Fruit fly (Drosophila melanogaster): ENCODE measurements around the gene CG43155.

CG43155 gene

DNA sequence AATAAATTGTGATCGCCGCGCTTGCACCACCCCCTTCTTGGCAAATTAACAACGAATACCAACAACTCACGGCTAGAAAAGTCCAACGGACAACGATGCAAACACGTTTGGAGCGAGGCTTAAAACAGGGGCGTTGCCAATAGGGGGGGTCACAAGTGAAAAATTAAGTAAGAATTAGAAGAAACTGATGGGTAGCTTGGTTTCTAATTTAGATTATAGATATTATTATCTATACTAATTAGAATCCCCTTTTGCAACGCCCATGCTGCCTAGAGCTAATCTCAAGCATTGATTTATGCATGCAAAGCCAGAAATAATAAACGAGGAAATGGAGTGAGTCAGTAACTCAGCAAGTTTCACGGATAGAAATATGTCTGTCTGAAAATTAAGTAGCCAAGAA is 58.8 kb downstream of the CG43155 start (continued):
- peak; percentile 66; the same call in 1 of the 2 replicates for TF ChIP-seq CG17612 (GFP tag; IDR thresholded peaks at IDR 0.05)
- TF ChIP-seq stwl (tag; optimal IDR thresholded peaks at IDR 0.05): no peak
- TF ChIP-seq nom (GFP tag; optimal IDR thresholded peaks at IDR 0.05): no peak
- no peak for TF ChIP-seq pan (optimal IDR thresholded peaks at IDR 0.05)
- TF ChIP-seq pan (GFP tag; optimal IDR thresholded peaks at IDR 0.05 in 1 of 2, IDR thresholded peaks at IDR 0.05 in 1 of 2): peak in 1 of 2 experiments; percentile 91
- peak; percentile 75 for TF ChIP-seq CG6689 (GFP tag; IDR thresholded peaks at IDR 0.05)
- TF ChIP-seq CG6254 (GFP tag; optimal IDR thresholded peaks at IDR 0.05): peak; percentile 44
- peak; percentile 40; the same call in 1 of the 2 replicates for TF ChIP-seq Ravus (GFP tag; IDR thresholded peaks at IDR 0.05)
- no peak for TF ChIP-seq NC2β (GFP tag; optimal IDR thresholded peaks at IDR 0.05)
- no peak for TF ChIP-seq sima (GFP tag; optimal IDR thresholded peaks at IDR 0.05)
- TF ChIP-seq CG1603 (tag; optimal IDR thresholded peaks at IDR 0.05): peak; percentile 48
- peak; percentile 78 for TF ChIP-seq dmrt99B (tag; optimal IDR thresholded peaks at IDR 0.05)
- TF ChIP-seq CG8290 (GFP tag; optimal IDR thresholded peaks at IDR 0.05): no peak
- peak in 1 of 2 experiments; percentile 43 for TF ChIP-seq CG8290 (tag; optimal IDR thresholded peaks at IDR 0.05)
- peak; percentile 69 for TF ChIP-seq CG12155 (GFP tag; optimal IDR thresholded peaks at IDR 0.05)
- no peak for TF ChIP-seq HmgD (GFP tag; optimal IDR thresholded peaks at IDR 0.05)
- TF ChIP-seq CkIIα-i1 (GFP tag; IDR thresholded peaks at IDR 0.05): no peak
- peak; percentile 61 for TF ChIP-seq Fer2 (tag; optimal IDR thresholded peaks at IDR 0.05)
- peak; percentile 65 for TF ChIP-seq Oli (tag; optimal IDR thresholded peaks at IDR 0.05)
- no peak for TF ChIP-seq CG16813 (GFP tag; IDR thresholded peaks at IDR 0.05; ENCODE audit: partially characterized antibody)
- TF ChIP-seq ara (GFP tag; IDR thresholded peaks at IDR 0.05): peak; percentile 80
- TF ChIP-seq Spps (tag; optimal IDR thresholded peaks at IDR 0.05): no peak
- TF ChIP-seq wor (GFP tag; IDR thresholded peaks at IDR 0.05): peak; percentile 41; the same call in 1 of the 2 replicates
- no peak for TF ChIP-seq MESR4 (GFP tag; optimal IDR thresholded peaks at IDR 0.05)
- TF ChIP-seq Nf-YB (GFP tag; optimal IDR thresholded peaks at IDR 0.05): peak; percentile 1
- peak; percentile 65 for TF ChIP-seq tin (GFP tag; optimal IDR thresholded peaks at IDR 0.05)
- TF ChIP-seq CG7271 (tag; optimal IDR thresholded peaks at IDR 0.05): no peak
- TF ChIP-seq CHES-1-like (GFP tag; optimal IDR thresholded peaks at IDR 0.05): no peak
- peak; percentile 0 for TF ChIP-seq CG1647 (GFP tag; optimal IDR thresholded peaks at IDR 0.05)
- peak; percentile 79 for TF ChIP-seq CG2120 (GFP tag; optimal IDR thresholded peaks at IDR 0.05)
- TF ChIP-seq Tbp (GFP tag; optimal IDR thresholded peaks at IDR 0.05): no peak
- peak; percentile 89 for TF ChIP-seq CG14441 (GFP tag; IDR thresholded peaks at IDR 0.05)
- TF ChIP-seq Mad (GFP tag; optimal IDR thresholded peaks at IDR 0.05): peak; percentile 56
- no peak for TF ChIP-seq CG31365 (tag; optimal IDR thresholded peaks at IDR 0.05)
- peak; percentile 29 for TF ChIP-seq CG1602 (GFP tag; optimal IDR thresholded peaks at IDR 0.05)
- peak; percentile 56 for TF ChIP-seq nau (GFP tag; optimal IDR thresholded peaks at IDR 0.05)
- no peak for TF ChIP-seq corto (GFP tag; optimal IDR thresholded peaks at IDR 0.05)
- TF ChIP-seq Ada2b (GFP tag; IDR thresholded peaks at IDR 0.05): peak; percentile 89
- peak; percentile 46 for TF ChIP-seq CG17568 (GFP tag; optimal IDR thresholded peaks at IDR 0.05)
- TF ChIP-seq ash1 (GFP tag; optimal IDR thresholded peaks at IDR 0.05): no peak
- TF ChIP-seq Sry-δ (GFP tag; optimal IDR thresholded peaks at IDR 0.05): no peak
- TF ChIP-seq her (GFP tag; optimal IDR thresholded peaks at IDR 0.05): no peak
- TF ChIP-seq CG6813 (GFP tag; optimal IDR thresholded peaks at IDR 0.05): peak; percentile 65
- TF ChIP-seq cwo (GFP tag; optimal IDR thresholded peaks at IDR 0.05): peak; percentile 68
- peak; percentile 46 for TF ChIP-seq CG6654 (GFP tag; optimal IDR thresholded peaks at IDR 0.05)
- peak; percentile 68 for TF ChIP-seq fd96Cb (tag; optimal IDR thresholded peaks at IDR 0.05)
- no peak for TF ChIP-seq Dref (GFP tag; IDR thresholded peaks at IDR 0.05)
- TF ChIP-seq CG13287 (GFP tag; IDR thresholded peaks at IDR 0.05; ENCODE audit: partially characterized antibody): no peak
- no peak for TF ChIP-seq disco-r (GFP tag; optimal IDR thresholded peaks at IDR 0.05)
- TF ChIP-seq emc (GFP tag; optimal IDR thresholded peaks at IDR 0.05): no peak
- peak in 1 of 2 experiments; percentile 73 for TF ChIP-seq eve (GFP tag; optimal IDR thresholded peaks at IDR 0.05)
